Fruit fly (Drosophila melanogaster) whole organism, embryonic: ENCODE data around the gene Sox21a.

ENCODE experiments used
- Awh ChIP-seq: fragments of 200-800 bp; sonication (Bioruptor generic); IDR thresholded peaks from 2 replicates; pipeline ENCODE4, ENCODE4 v1.3.6; 2022; ENCODE audit warnings: missing biosample characterization, missing genetic modification characterization
- BEAF-32 ChIP-seq: fragments of 200-800 bp; sonication (Bioruptor generic); optimal IDR thresholded peaks from 3 replicates; lab custom pipeline; 2017; ENCODE audit warnings: missing biosample characterization, missing genetic modification characterization, mild to moderate bottlenecking, moderate library complexity, missing genetic modification reagents
- C15 ChIP-seq: fragments of 200-800 bp; sonication (Bioruptor generic); IDR thresholded peaks from 3 replicates; pipeline ENCODE4 v1.3.6; 2022; ENCODE audit warnings: missing biosample characterization, missing genetic modification characterization
- CG10209 ChIP-seq: fragments of 200-800 bp; sonication (Bioruptor generic); optimal IDR thresholded peaks from 3 replicates; lab custom pipeline; 2017; ENCODE audit warnings: missing biosample characterization, mild to moderate bottlenecking, missing genetic modification characterization, missing genetic modification reagents
- CG1024 ChIP-seq: fragments of 200-800 bp; sonication (Bioruptor generic); IDR thresholded peaks from 2 replicates; pipeline ENCODE4 v1.3.6; 2022; ENCODE audit warnings: missing biosample characterization, missing genetic modification characterization
- CG11696 ChIP-seq: fragments of 200-800 bp; sonication (Bioruptor generic); IDR thresholded peaks from 2 replicates; pipeline ENCODE4 v1.3.6; 2022; ENCODE audit warnings: missing biosample characterization, missing genetic modification characterization
- CG13894 ChIP-seq: fragments of 200-800 bp; sonication (Bioruptor generic); optimal IDR thresholded peaks from 3 replicates; lab custom pipeline; 2018; ENCODE audit warnings: missing biosample characterization, mild to moderate bottlenecking, missing genetic modification characterization, moderate library complexity
- CG15479 ChIP-seq: fragments of 200-800 bp; sonication (Bioruptor generic); optimal IDR thresholded peaks from 3 replicates; lab custom pipeline; 2019; ENCODE audit warnings: missing biosample characterization, mild to moderate bottlenecking, missing genetic modification characterization, moderate library complexity
- CG17186 ChIP-seq: fragments of 200-800 bp; sonication (Bioruptor generic); optimal IDR thresholded peaks from 3 replicates; lab custom pipeline; 2017; ENCODE audit warnings: missing biosample characterization, missing genetic modification reagents, missing genetic modification characterization
- CG17359 ChIP-seq: fragments of 200-800 bp; sonication (Bioruptor generic); optimal IDR thresholded peaks from 3 replicates; lab custom pipeline; 2018; ENCODE audit warnings: missing biosample characterization, mild to moderate bottlenecking, missing genetic modification characterization, moderate library complexity
- CG17361 ChIP-seq: fragments of 200-800 bp; sonication (Bioruptor generic); IDR thresholded peaks from 3 replicates; pipeline ENCODE4 v1.3.6; 2022; ENCODE audit warnings: missing biosample characterization, missing genetic modification characterization
- CG18011 ChIP-seq: fragments of 200-800 bp; sonication (Bioruptor generic); optimal IDR thresholded peaks from 2 replicates; lab custom pipeline; 2017; ENCODE audit warnings: missing biosample characterization, missing genetic modification characterization, mild to moderate bottlenecking, moderate library complexity, missing genotype
- CG30431 ChIP-seq: fragments of 200-800 bp; sonication (Bioruptor generic); optimal IDR thresholded peaks from 2 replicates; lab custom pipeline; 2017; ENCODE audit warnings: missing biosample characterization, missing genetic modification characterization
- CG32532 ChIP-seq: fragments of 200-800 bp; sonication (Bioruptor generic); IDR thresholded peaks from 2 replicates; pipeline ENCODE4 v1.3.6; 2022; ENCODE audit warnings: missing biosample characterization, missing genetic modification characterization
- CG5180 ChIP-seq: fragments of 200-800 bp; sonication (Bioruptor generic); optimal IDR thresholded peaks from 3 replicates; lab custom pipeline; 2017; ENCODE audit warnings: missing biosample characterization, missing genetic modification characterization, mild to moderate bottlenecking, moderate library complexity, missing genetic modification reagents
- CG6813 ChIP-seq: fragments of 200-800 bp; sonication (Bioruptor generic); optimal IDR thresholded peaks from 2 replicates; lab custom pipeline; 2017; ENCODE audit warnings: missing biosample characterization, missing genetic modification characterization, mild to moderate bottlenecking, moderate library complexity, missing genetic modification reagents
- D ChIP-seq, 2 experiments: fragments of 200-800 bp in 1 of 2; fragments of >200 bp in 1 of 2; sonication (Bioruptor generic) in 1 of 2; optimal IDR thresholded peaks; 2 replicates in 1 of 2; 3 replicates in 1 of 2; lab custom pipeline; 2017; ENCODE audit warnings: mild to moderate bottlenecking in 1 of 2, missing biosample characterization in 1 of 2, missing genetic modification characterization in 1 of 2, missing genetic modification reagents in 1 of 2
- D19B ChIP-seq: fragments of 200-800 bp; sonication (Bioruptor generic); optimal IDR thresholded peaks from 2 replicates; lab custom pipeline; 2017; ENCODE audit warnings: missing biosample characterization, mild to moderate bottlenecking, missing genetic modification characterization
- Doc2 ChIP-seq: fragments of 200-800 bp; sonication (Bioruptor generic); IDR thresholded peaks from 2 replicates; pipeline ENCODE4 v1.3.6; 2022; ENCODE audit warnings: missing biosample characterization, missing genetic modification characterization
- Drgx ChIP-seq: fragments of 200-800 bp; sonication (Bioruptor generic); IDR thresholded peaks from 2 replicates; pipeline ENCODE4 v1.3.6; 2022; ENCODE audit warnings: missing biosample characterization, missing genetic modification characterization
- ERR ChIP-seq: fragments of 200-800 bp; sonication (Bioruptor generic); optimal IDR thresholded peaks from 2 replicates; lab custom pipeline; 2016; ENCODE audit warnings: missing biosample characterization, missing genetic modification characterization
- Ets97D ChIP-seq: fragments of 200-800 bp; sonication (Bioruptor generic); optimal IDR thresholded peaks from 3 replicates; lab custom pipeline; 2016; ENCODE audit warnings: missing biosample characterization, missing genetic modification characterization
- H15 ChIP-seq: fragments of 200-800 bp; sonication (Bioruptor generic); IDR thresholded peaks from 3 replicates; pipeline ENCODE4 v1.3.6; 2022; ENCODE audit warnings: missing biosample characterization, missing genetic modification characterization
- MESR4 ChIP-seq: fragments of 200-800 bp; sonication (Bioruptor generic); optimal IDR thresholded peaks from 2 replicates; lab custom pipeline; 2018; ENCODE audit warnings: missing biosample characterization, mild to moderate bottlenecking, missing genetic modification characterization, moderate library complexity
- Mes4 ChIP-seq: fragments of 200-800 bp; sonication (Bioruptor generic); optimal IDR thresholded peaks from 2 replicates; lab custom pipeline; 2016; ENCODE audit warnings: missing biosample characterization, missing genetic modification characterization
- NC2α ChIP-seq: fragments of 200-800 bp; sonication (Bioruptor generic); optimal IDR thresholded peaks from 2 replicates; lab custom pipeline; 2016; ENCODE audit warnings: missing biosample characterization, missing genetic modification characterization
- Poxn ChIP-seq: fragments of 200-800 bp; sonication (Bioruptor generic); IDR thresholded peaks from 2 replicates; pipeline ENCODE4 v1.3.6; 2022; ENCODE audit warnings: missing biosample characterization, missing genetic modification characterization
- Side ChIP-seq: fragments of 200-800 bp; sonication (Bioruptor generic); optimal IDR thresholded peaks from 2 replicates; lab custom pipeline; 2016; ENCODE audit warnings: missing biosample characterization, missing genetic modification characterization
- bigmax ChIP-seq: fragments of 200-800 bp; sonication (Bioruptor generic); optimal IDR thresholded peaks from 2 replicates; lab custom pipeline; 2018; ENCODE audit warnings: missing biosample characterization, mild to moderate bottlenecking, missing genetic modification characterization
- cad ChIP-seq: fragments of >200 bp; optimal IDR thresholded peaks from 2 replicates; lab custom pipeline; 2017; ENCODE audit warnings: missing biosample characterization, missing genetic modification characterization
- cas ChIP-seq: fragments of 200-800 bp; sonication (Bioruptor generic); IDR thresholded peaks from 2 replicates; pipeline ENCODE4 v1.3.6; 2022; ENCODE audit warnings: missing biosample characterization, missing genetic modification characterization
- crp ChIP-seq, 2 experiments: fragments of 200-800 bp; sonication (Bioruptor generic); optimal IDR thresholded peaks; 2 replicates in 1 of 2; 3 replicates in 1 of 2; lab custom pipeline; 2017; ENCODE audit warnings: missing biosample characterization in 2 of 2, missing genetic modification characterization in 2 of 2, mild to moderate bottlenecking in 1 of 2, moderate library complexity in 1 of 2
- fru ChIP-seq: fragments of >200 bp; optimal IDR thresholded peaks from 2 replicates; lab custom pipeline; 2017
- fu2 ChIP-seq: fragments of 200-800 bp; sonication (Bioruptor generic); optimal IDR thresholded peaks from 2 replicates; lab custom pipeline; 2016; ENCODE audit warnings: missing biosample characterization, missing genetic modification characterization
- hth ChIP-seq: fragments of >200 bp; optimal IDR thresholded peaks from 2 replicates; lab custom pipeline; 2017; ENCODE audit warnings: inconsistent platforms
- lola ChIP-seq, 3 experiments: fragments of >200 bp in 2 of 3; fragments of 200-800 bp in 1 of 3; sonication (Bioruptor generic) in 1 of 3; optimal IDR thresholded peaks; 2 replicates each; lab custom pipeline; 2017 to 2019; ENCODE audit warnings: missing biosample characterization in 3 of 3, missing genetic modification characterization in 3 of 3, mild to moderate bottlenecking in 1 of 3, moderate library complexity in 1 of 3
- mirr ChIP-seq: fragments of 200-800 bp; sonication (Bioruptor generic); optimal IDR thresholded peaks from 3 replicates; lab custom pipeline; 2018; ENCODE audit warnings: missing biosample characterization, mild to moderate bottlenecking, missing genetic modification characterization
- nmo ChIP-seq: fragments of 200-800 bp; sonication (Bioruptor generic); optimal IDR thresholded peaks from 2 replicates; lab custom pipeline; 2018; ENCODE audit warnings: missing biosample characterization, mild to moderate bottlenecking, missing genetic modification characterization, moderate library complexity
- pzg ChIP-seq: fragments of 200-800 bp; sonication (Bioruptor generic); optimal IDR thresholded peaks from 3 replicates; lab custom pipeline; 2018; ENCODE audit warnings: missing biosample characterization, mild to moderate bottlenecking, missing genetic modification characterization, moderate library complexity
- sim ChIP-seq: fragments of 200-800 bp; sonication (Bioruptor generic); IDR thresholded peaks from 2 replicates; pipeline ENCODE4 v1.3.6; 2022; ENCODE audit warnings: missing biosample characterization, missing genetic modification characterization
- sob ChIP-seq: fragments of 200-800 bp; sonication (Bioruptor generic); IDR thresholded peaks from 2 replicates; pipeline ENCODE4 v1.3.6; 2022; ENCODE audit warnings: missing biosample characterization, missing genetic modification characterization
- tll ChIP-seq, 2 experiments: fragments of 200-800 bp in 1 of 2; fragments of >200 bp in 1 of 2; sonication (Bioruptor generic) in 1 of 2; optimal IDR thresholded peaks; 2 replicates each; lab custom pipeline; 2017 to 2019; ENCODE audit warnings: missing biosample characterization in 2 of 2, missing genetic modification characterization in 2 of 2, mild to moderate bottlenecking in 1 of 2, moderate library complexity in 1 of 2
- twi ChIP-seq: fragments of 200-800 bp; optimal IDR thresholded peaks from 2 replicates; lab custom pipeline; 2019; ENCODE audit warnings: missing biosample characterization, mild to moderate bottlenecking, missing genetic modification characterization, moderate library complexity
- zen ChIP-seq: fragments of 200-800 bp; sonication (Bioruptor generic); optimal IDR thresholded peaks from 3 replicates; lab custom pipeline; 2018; ENCODE audit warnings: missing biosample characterization, mild to moderate bottlenecking, missing genetic modification characterization, moderate library complexity
- zf30C ChIP-seq: fragments of 200-800 bp; sonication (Bioruptor generic); optimal IDR thresholded peaks from 3 replicates; lab custom pipeline; 2018; ENCODE audit warnings: missing biosample characterization, mild to moderate bottlenecking, missing genetic modification characterization

The Sox21a gene

DNA sequence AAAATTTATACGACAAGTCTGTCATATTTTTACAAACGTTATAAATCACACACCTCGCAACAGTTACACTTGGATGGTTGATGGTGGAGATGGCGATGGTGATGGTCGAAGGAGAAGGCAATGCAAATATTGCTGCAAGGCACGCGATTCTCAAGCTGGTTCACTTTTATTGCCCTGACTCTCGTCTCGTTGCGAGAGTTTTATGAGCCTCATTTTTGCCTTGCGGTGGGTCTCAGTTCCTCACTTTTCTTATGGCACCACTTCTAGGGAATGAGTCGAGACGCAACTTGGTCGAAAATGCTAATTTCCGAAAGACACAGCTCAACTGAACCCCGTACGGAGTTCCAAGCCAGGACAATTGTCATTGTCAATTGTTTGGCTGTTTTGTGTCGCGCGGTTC is 47.0 kb upstream of the Sox21a start:
- TF ChIP-seq mirr (no peak), crp (GFP tag; optimal IDR thresholded peaks at IDR 0.05; lab: Kevin White, UChicago) (no peak), cad (peak; percentile 97), H15 (GFP tag; lab: Robert Waterston, UW) (no peak), CG17186 (GFP tag; lab: Kevin White, UChicago) (no peak), cas (GFP tag; lab: Robert Waterston, UW) (no peak), NC2α (GFP tag; lab: Kevin White, UChicago) (no peak), Doc2 (no peak), CG1024 (GFP tag; lab: Robert Waterston, UW) (no peak), MESR4 (GFP tag; lab: Kevin White, UChicago) (no peak), tll (GFP tag; optimal IDR thresholded peaks at IDR 0.05; lab: Kevin White, UChicago) (peak in 1 of 2 experiments; percentile 30), C15 (no peak), fru (lab: Kevin White, UChicago) (no peak), D19B (GFP tag; lab: Kevin White, UChicago) (no peak), CG17361 (no peak), CG18011 (no peak), CG30431 (no peak), hth (lab: Kevin White, UChicago) (no peak), CG6813 (GFP tag; lab: Kevin White, UChicago) (no peak), bigmax (GFP tag; lab: Kevin White, UChicago) (no peak), sob (no peak), CG5180 (GFP tag; lab: Kevin White, UChicago) (no peak), lola (GFP tag; optimal IDR thresholded peaks at IDR 0.05; lab: Kevin White, UChicago) (no peak), zf30C (GFP tag; lab: Kevin White, UChicago) (no peak), nmo (GFP tag; lab: Kevin White, UChicago) (no peak), Ets97D (GFP tag; lab: Kevin White, UChicago) (no peak), CG17359 (tag; lab: Kevin White, UChicago) (no peak), D (optimal IDR thresholded peaks at IDR 0.05; lab: Kevin White, UChicago) (peak; percentile 81), D (GFP tag; optimal IDR thresholded peaks at IDR 0.05; lab: Kevin White, UChicago) (no peak), fu2 (GFP tag; lab: Kevin White, UChicago) (no peak), zen (peak; percentile 32)

DNA sequence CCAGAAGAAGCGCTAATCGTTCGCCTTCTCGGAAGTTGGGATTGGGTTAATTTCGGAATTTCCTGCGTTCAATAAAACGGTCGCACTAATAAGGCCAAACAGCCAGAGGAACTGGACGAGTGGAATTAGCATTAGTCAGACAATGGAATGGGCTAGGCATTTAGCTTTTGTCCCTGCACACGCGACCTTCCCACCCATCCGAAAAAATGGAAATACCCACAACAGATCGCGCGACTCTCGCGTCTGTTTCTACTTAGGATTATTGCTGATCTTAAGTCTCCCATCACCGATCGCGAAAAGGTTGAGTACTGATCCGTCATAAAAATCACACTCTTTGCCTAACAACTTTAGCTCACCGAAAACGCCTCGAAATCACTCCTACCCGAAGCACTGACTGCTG is 45.7 kb upstream of the Sox21a start:
- TF ChIP-seq Awh (no peak), cas (GFP tag; lab: Robert Waterston, UW) (no peak), Drgx (no peak), Mes4 (no peak), Poxn (no peak), CG10209 (no peak), CG13894 (tag; lab: Kevin White, UChicago) (no peak), Side (GFP tag; lab: Kevin White, UChicago) (no peak), cad (peak; percentile 85), pzg (GFP tag; lab: Kevin White, UChicago) (no peak), BEAF-32 (GFP tag; lab: Kevin White, UChicago) (no peak), sim (GFP tag; lab: Robert Waterston, UW) (no peak), CG15479 (GFP tag; lab: Kevin White, UChicago) (peak; percentile 32), CG11696 (no peak), ERR (no peak), CG32532 (GFP tag; lab: Robert Waterston, UW) (no peak), twi (tag; lab: Kevin White, UChicago) (peak; percentile 54), tll (GFP tag; optimal IDR thresholded peaks at IDR 0.05; lab: Kevin White, UChicago) (peak in 1 of 2 experiments; percentile 98), zen (peak; percentile 85)
